Worm (Caenorhabditis elegans) whole organism, early embryonic: ENCODE results near the gene slc-17.4.

Experiments used
- F13C5.2 ChIP-seq: sonication (generic microtip); optimal IDR thresholded peaks from 2 replicates; lab custom pipeline; 2017; ENCODE audit warnings: mild to moderate bottlenecking, missing genetic modification characterization, inconsistent platforms, missing compliant biosample characterization
- aly-1 ChIP-seq: sonication (generic microtip); optimal IDR thresholded peaks from 2 replicates; lab custom pipeline; 2016; ENCODE audit warnings: missing genetic modification characterization, missing compliant biosample characterization
- hmg-4 ChIP-seq: fragments of 200-800 bp; sonication (Bioruptor generic); optimal IDR thresholded peaks from 2 replicates; lab custom pipeline; 2018; ENCODE audit warnings: mild to moderate bottlenecking, missing genetic modification characterization, missing compliant biosample characterization

- TF ChIP-seq aly-1 (tag; lab: Kevin White, UChicago) (no peak), F13C5.2 (peak; percentile 92), hmg-4 (GFP tag; lab: Kevin White, UChicago) (peak; percentile 89)
Observed at ce11 chrIV:17249691-17250181, 41.8 kb downstream of the slc-17.4 start, which contains the start of gene eelo-2.
